Fruit fly (Drosophila melanogaster): Measurements from ENCODE around the gene Adk2.
A peak's percentile ranks its signal among the peaks of the same experiment; 100 is the strongest.

Adk2 gene

DNA sequence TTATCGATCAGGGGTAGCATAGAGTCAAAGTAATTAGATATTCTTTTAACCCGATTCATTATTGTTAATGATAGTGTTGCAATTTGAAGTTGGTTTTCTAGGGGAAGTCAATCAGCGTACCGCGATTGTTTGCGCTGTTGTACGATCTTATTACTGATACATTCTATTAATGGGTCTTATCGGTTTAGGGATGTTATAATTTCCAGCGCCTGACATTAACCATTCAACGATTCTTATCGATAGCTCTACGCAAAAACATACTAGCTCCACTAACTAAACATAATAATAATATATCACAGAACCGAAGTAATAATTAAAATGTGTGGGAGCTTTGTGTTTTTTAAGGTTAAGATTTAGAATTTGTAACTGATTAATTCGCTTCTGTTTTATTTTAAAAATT is 11.0 kb downstream of the Adk2 start, which contains the start of gene Cul6:
Cul6 (minus strand) TSS at position 175 of the 400 bp plus-strand sequence.
- TF ChIP-seq CG10565 (GFP tag; optimal IDR thresholded peaks at IDR 0.05) (no peak), HLH54F (GFP tag; optimal IDR thresholded peaks at IDR 0.05) (no peak), ssp (GFP tag; IDR thresholded peaks at IDR 0.05) (peak; percentile 60), salm (tag; optimal IDR thresholded peaks at IDR 0.05) (no peak), pzg (GFP tag; optimal IDR thresholded peaks at IDR 0.05) (peak; percentile 22), CG4730 (GFP tag; IDR thresholded peaks at IDR 0.05) (no peak), inv (GFP tag; IDR thresholded peaks at IDR 0.05; ENCODE audit: partially characterized antibody) (peak; percentile 10; the same call in 1 of the 2 replicates), amos (GFP tag; IDR thresholded peaks at IDR 0.05; ENCODE audit: partially characterized antibody) (peak; percentile 32; the same call in 1 of the 2 replicates), E2f1 (GFP tag; IDR thresholded peaks at IDR 0.05) (no peak), D (optimal IDR thresholded peaks at IDR 0.05) (no peak), D (GFP tag; optimal IDR thresholded peaks at IDR 0.05) (no peak), sqz (GFP tag; optimal IDR thresholded peaks at IDR 0.05) (no peak), CG18764 (GFP tag; optimal IDR thresholded peaks at IDR 0.05) (no peak), lmd (GFP tag; IDR thresholded peaks at IDR 0.05) (no peak), Nf-YC (tag; optimal IDR thresholded peaks at IDR 0.05) (no peak), CG18599 (GFP tag; optimal IDR thresholded peaks at IDR 0.05) (no peak), CG8290 (GFP tag; optimal IDR thresholded peaks at IDR 0.05) (no peak), CG8290 (tag; optimal IDR thresholded peaks at IDR 0.05) (no peak), run (tag; optimal IDR thresholded peaks at IDR 0.05) (no peak), Dp (GFP tag; optimal IDR thresholded peaks at IDR 0.05) (no peak), CG8944 (GFP tag; optimal IDR thresholded peaks at IDR 0.05) (no peak), exex (tag; optimal IDR thresholded peaks at IDR 0.05) (peak; percentile 29), CG8359 (GFP tag; optimal IDR thresholded peaks at IDR 0.05; ENCODE audit: borderline replicate concordance) (no peak), NfI (GFP tag; optimal IDR thresholded peaks at IDR 0.05) (no peak), D19A (tag; optimal IDR thresholded peaks at IDR 0.05) (no peak), sima (GFP tag; optimal IDR thresholded peaks at IDR 0.05) (no peak), CG10366 (GFP tag; IDR thresholded peaks at IDR 0.05) (no peak), Sox100B (GFP tag; optimal IDR thresholded peaks at IDR 0.05) (no peak), Bgb (GFP tag; IDR thresholded peaks at IDR 0.05; ENCODE audit: partially characterized antibody) (no peak; the same call in 1 of the 2 replicates), CG3995 (GFP tag; optimal IDR thresholded peaks at IDR 0.05) (no peak), gem (tag; optimal IDR thresholded peaks at IDR 0.05) (no peak), toy (GFP tag; IDR thresholded peaks at IDR 0.05) (no peak), NFAT (GFP tag; IDR thresholded peaks at IDR 0.05) (no peak), Bdp1 (GFP tag; optimal IDR thresholded peaks at IDR 0.05) (no peak), ash1 (GFP tag; optimal IDR thresholded peaks at IDR 0.05) (no peak), Sin3A (optimal IDR thresholded peaks at IDR 0.05) (no peak), mirr (GFP tag; optimal IDR thresholded peaks at IDR 0.05) (no peak), CG7963 (GFP tag; IDR thresholded peaks at IDR 0.05; ENCODE audit: partially characterized antibody) (no peak), CG12659 (GFP tag; optimal IDR thresholded peaks at IDR 0.05) (no peak), Pdp1 (GFP tag; optimal IDR thresholded peaks at IDR 0.05) (no peak), CG9797 (GFP tag; optimal IDR thresholded peaks at IDR 0.05) (no peak), CG3281 (GFP tag; optimal IDR thresholded peaks at IDR 0.05) (no peak), CG3726 (GFP tag; IDR thresholded peaks at IDR 0.05) (no peak), BEAF-32 (GFP tag; optimal IDR thresholded peaks at IDR 0.05) (peak; percentile 59), CG9437 (GFP tag; optimal IDR thresholded peaks at IDR 0.05) (no peak), CG14860 (GFP tag; IDR thresholded peaks at IDR 0.05; ENCODE audit: partially characterized antibody) (no peak), H15 (GFP tag; IDR thresholded peaks at IDR 0.05) (no peak), Xrp1 (GFP tag; IDR thresholded peaks at IDR 0.05) (no peak), Rx (GFP tag; IDR thresholded peaks at IDR 0.05) (no peak), tin (GFP tag; optimal IDR thresholded peaks at IDR 0.05) (no peak), CG6689 (GFP tag; IDR thresholded peaks at IDR 0.05) (no peak), CG10462 (GFP tag; optimal IDR thresholded peaks at IDR 0.05) (no peak)
